Fruit fly (Drosophila melanogaster) whole organism, adult: ENCODE measurements around the gene SLC22A.

Source experiments
- CG11617 ChIP-seq: fragments of 200-800 bp; sonication (Bioruptor generic); optimal IDR thresholded peaks from 2 replicates; lab custom pipeline; 2017; ENCODE audit warnings: mild to moderate bottlenecking, missing biosample characterization, missing genetic modification reagents, missing genetic modification characterization
- CG12768 ChIP-seq: fragments of 200-800 bp; sonication (Bioruptor generic); optimal IDR thresholded peaks from 2 replicates; lab custom pipeline; 2017; ENCODE audit warnings: missing biosample characterization, missing genetic modification characterization, mild to moderate bottlenecking, moderate library complexity, missing genetic modification reagents
- CG14711 ChIP-seq: fragments of 200-800 bp; sonication (Bioruptor generic); optimal IDR thresholded peaks from 2 replicates; lab custom pipeline; 2018; ENCODE audit warnings: missing biosample characterization, mild to moderate bottlenecking, missing genetic modification characterization, moderate library complexity
- CG1620 ChIP-seq: fragments of 200-800 bp; sonication (Bioruptor generic); optimal IDR thresholded peaks from 2 replicates; lab custom pipeline; 2016; ENCODE audit warnings: missing biosample characterization, missing genetic modification characterization
- CG33017 ChIP-seq: fragments of 200-800 bp; sonication (Bioruptor generic); optimal IDR thresholded peaks from 2 replicates; lab custom pipeline; 2018; ENCODE audit warnings: missing biosample characterization, mild to moderate bottlenecking, missing genetic modification characterization, moderate library complexity
- CG5204 ChIP-seq: fragments of 200-800 bp; sonication (Bioruptor generic); optimal IDR thresholded peaks from 2 replicates; lab custom pipeline; 2016; ENCODE audit warnings: missing biosample characterization, missing genetic modification characterization
- CG7045 ChIP-seq: fragments of 200-800 bp; sonication (Bioruptor generic); optimal IDR thresholded peaks from 2 replicates; lab custom pipeline; 2017; ENCODE audit warnings: missing biosample characterization, mild to moderate bottlenecking, missing genetic modification characterization
- CG7101 ChIP-seq: fragments of 200-800 bp; sonication (Bioruptor generic); optimal IDR thresholded peaks from 2 replicates; lab custom pipeline; 2018; ENCODE audit warnings: missing biosample characterization, mild to moderate bottlenecking, missing genetic modification characterization, moderate library complexity
- Clk ChIP-seq: fragments of 200-800 bp; sonication (Bioruptor generic); optimal IDR thresholded peaks from 2 replicates; lab custom pipeline; 2017; ENCODE audit warnings: missing biosample characterization, missing genetic modification characterization
- Crg-1 ChIP-seq: fragments of 200-800 bp; sonication (Bioruptor generic); optimal IDR thresholded peaks from 2 replicates; lab custom pipeline; 2016; ENCODE audit warnings: missing biosample characterization, missing genetic modification characterization
- Hr96 ChIP-seq: fragments of 200-800 bp; sonication (Bioruptor generic); optimal IDR thresholded peaks from 2 replicates; lab custom pipeline; 2016; ENCODE audit warnings: missing biosample characterization, missing genetic modification characterization
- Mnt ChIP-seq: fragments of 200-800 bp; sonication (Bioruptor generic); optimal IDR thresholded peaks from 2 replicates; lab custom pipeline; 2016; ENCODE audit warnings: missing biosample characterization, mild to moderate bottlenecking, missing genetic modification characterization
- bab1 ChIP-seq: fragments of 200-800 bp; sonication (Bioruptor generic); optimal IDR thresholded peaks from 3 replicates; lab custom pipeline; 2019; ENCODE audit warnings: missing biosample characterization, mild to moderate bottlenecking, missing genetic modification characterization, moderate library complexity
- cic ChIP-seq: fragments of 200-800 bp; sonication (Bioruptor generic); optimal IDR thresholded peaks from 2 replicates; lab custom pipeline; 2017; ENCODE audit warnings: missing biosample characterization, mild to moderate bottlenecking, missing genetic modification characterization, moderate library complexity
- cnc ChIP-seq, 2 experiments: fragments of >200 bp; optimal IDR thresholded peaks; 2 replicates each; lab custom pipeline; 2017
- kay ChIP-seq: fragments of 200-800 bp; sonication (Bioruptor generic); peaks from one replicate; lab custom pipeline; 2016; ENCODE audit warnings: missing biosample characterization, missing genetic modification characterization, borderline replicate concordance
- ovo ChIP-seq: fragments of 200-800 bp; sonication (Bioruptor generic); optimal IDR thresholded peaks from 2 replicates; lab custom pipeline; 2016; ENCODE audit warnings: missing biosample characterization, missing genetic modification characterization
- pad ChIP-seq: fragments of 200-800 bp; sonication (Bioruptor generic); optimal IDR thresholded peaks from 3 replicates; lab custom pipeline; 2017; ENCODE audit warnings: missing biosample characterization, missing genetic modification characterization, mild to moderate bottlenecking, moderate library complexity, missing genetic modification reagents
- tj ChIP-seq: fragments of 200-800 bp; sonication (Bioruptor generic); optimal IDR thresholded peaks from 3 replicates; lab custom pipeline; 2017; ENCODE audit warnings: missing biosample characterization, mild to moderate bottlenecking, missing genetic modification characterization, moderate library complexity
- toe ChIP-seq: fragments of 200-800 bp; sonication (Bioruptor generic); optimal IDR thresholded peaks from 2 replicates; lab custom pipeline; 2016; ENCODE audit warnings: missing biosample characterization, missing genetic modification characterization

Gene SLC22A

DNA sequence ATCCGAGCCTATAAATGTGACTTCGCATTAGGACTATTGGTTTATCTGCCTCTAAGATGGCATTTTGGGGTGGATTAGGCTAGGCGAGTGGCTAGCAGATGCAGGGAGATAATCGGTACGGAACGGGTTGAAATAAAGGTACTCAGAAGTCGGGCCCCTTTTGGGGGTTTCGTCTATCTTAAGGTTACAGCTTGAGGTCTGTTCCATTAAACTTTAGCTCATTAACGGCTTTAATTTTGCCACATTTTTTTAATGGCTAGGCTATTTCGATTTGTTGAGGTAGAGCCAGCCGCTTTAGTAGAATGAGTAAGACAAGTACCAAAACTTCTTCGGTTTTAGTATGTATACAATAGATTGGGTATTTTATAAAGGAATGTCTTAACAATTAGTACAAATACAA lies 40.4 kb upstream of the SLC22A start:
- TF ChIP-seq CG7101 (no peak), toe (GFP tag; lab: Kevin White, UChicago) (no peak), CG14711 (tag; lab: Kevin White, UChicago) (no peak), Hr96 (no peak), cnc (optimal IDR thresholded peaks at IDR 0.05; lab: Kevin White, UChicago) (no peak), Clk (GFP tag; lab: Kevin White, UChicago) (no peak), ovo (GFP tag; lab: Kevin White, UChicago) (no peak), Mnt (GFP tag; lab: Kevin White, UChicago) (no peak), CG1620 (GFP tag; lab: Kevin White, UChicago) (no peak), tj (GFP tag; lab: Kevin White, UChicago) (no peak), CG5204 (no peak), CG12768 (no peak), Crg-1 (no peak)

DNA sequence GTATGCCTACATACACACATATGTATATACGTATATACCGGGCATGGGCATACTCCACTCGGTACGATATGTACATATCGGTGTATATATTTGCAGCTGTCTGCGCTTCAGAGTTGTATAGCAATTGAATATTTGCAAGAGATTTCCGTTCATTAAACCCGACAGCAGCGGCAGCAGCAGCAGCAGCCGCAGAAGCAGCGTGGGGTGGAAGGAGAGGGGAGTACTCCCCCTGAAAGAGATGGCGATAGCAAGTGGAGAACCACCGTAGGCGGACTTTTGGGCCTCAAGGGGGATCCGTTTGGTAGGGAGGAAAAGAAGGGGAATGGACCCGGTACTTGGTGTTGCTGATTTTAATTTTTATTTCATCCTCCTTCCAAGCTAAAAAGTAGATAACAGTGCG lies 39.7 kb upstream of the SLC22A start:
- TF ChIP-seq cnc (optimal IDR thresholded peaks at IDR 0.05; lab: Kevin White, UChicago) (no peak), tj (GFP tag; lab: Kevin White, UChicago) (no peak), Mnt (GFP tag; lab: Kevin White, UChicago) (no peak)

DNA sequence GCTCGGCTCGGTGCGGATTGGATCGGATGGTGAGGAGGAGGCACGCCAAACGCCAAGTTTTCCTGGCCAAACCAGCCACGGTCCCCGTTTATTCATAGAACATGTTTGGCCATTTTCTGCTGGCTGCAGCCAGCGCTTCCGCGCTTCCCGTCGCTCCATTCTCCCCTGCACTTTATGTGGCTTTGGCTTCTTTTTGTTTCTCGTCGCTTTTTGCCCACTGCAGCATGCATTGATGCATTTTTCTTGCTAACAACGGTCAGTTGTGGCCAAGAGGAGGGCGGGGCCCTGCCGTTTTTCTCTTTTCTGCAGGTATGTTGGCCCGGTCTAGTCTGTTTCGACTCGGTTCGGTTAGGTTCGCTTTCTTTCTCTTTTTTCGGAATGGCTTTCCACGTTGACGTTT lies 38.3 kb upstream of the SLC22A start:
- TF ChIP-seq CG5204 (no peak), Clk (GFP tag; lab: Kevin White, UChicago) (no peak), CG7101 (no peak), pad (no peak), cnc (optimal IDR thresholded peaks at IDR 0.05; lab: Kevin White, UChicago) (no peak), Crg-1 (no peak), Mnt (GFP tag; lab: Kevin White, UChicago) (no peak), CG14711 (tag; lab: Kevin White, UChicago) (no peak), CG12768 (no peak), bab1 (GFP tag; lab: Kevin White, UChicago) (no peak), CG7045 (GFP tag; lab: Kevin White, UChicago) (no peak), ovo (GFP tag; lab: Kevin White, UChicago) (no peak), CG33017 (tag; lab: Kevin White, UChicago) (no peak), CG1620 (GFP tag; lab: Kevin White, UChicago) (no peak), CG11617 (GFP tag; lab: Kevin White, UChicago) (no peak)

DNA sequence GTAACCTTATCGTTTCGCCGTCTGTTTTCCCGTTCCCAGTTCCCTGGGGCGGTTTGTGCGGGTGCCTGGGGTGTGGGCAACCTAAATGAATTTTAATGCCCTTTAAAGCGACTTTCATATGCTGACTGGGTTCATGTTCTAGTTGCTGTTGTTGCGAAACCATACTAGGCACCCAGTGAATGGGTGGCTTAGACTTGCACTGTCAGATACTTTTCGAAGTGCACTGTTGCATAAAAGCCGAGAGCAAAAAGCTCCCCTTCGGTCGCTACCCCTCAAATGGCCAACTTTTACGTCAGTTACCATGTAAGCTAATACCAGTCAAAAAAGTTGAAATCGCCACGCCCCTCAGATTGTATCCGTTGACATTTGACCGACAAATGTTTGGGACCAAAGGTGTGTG lies 35.0 kb upstream of the SLC22A start:
- TF ChIP-seq tj (GFP tag; lab: Kevin White, UChicago) (peak; percentile 92), CG12768 (no peak), Clk (GFP tag; lab: Kevin White, UChicago) (no peak), CG11617 (GFP tag; lab: Kevin White, UChicago) (no peak), kay (GFP tag; lab: Kevin White, UChicago) (no peak)

DNA sequence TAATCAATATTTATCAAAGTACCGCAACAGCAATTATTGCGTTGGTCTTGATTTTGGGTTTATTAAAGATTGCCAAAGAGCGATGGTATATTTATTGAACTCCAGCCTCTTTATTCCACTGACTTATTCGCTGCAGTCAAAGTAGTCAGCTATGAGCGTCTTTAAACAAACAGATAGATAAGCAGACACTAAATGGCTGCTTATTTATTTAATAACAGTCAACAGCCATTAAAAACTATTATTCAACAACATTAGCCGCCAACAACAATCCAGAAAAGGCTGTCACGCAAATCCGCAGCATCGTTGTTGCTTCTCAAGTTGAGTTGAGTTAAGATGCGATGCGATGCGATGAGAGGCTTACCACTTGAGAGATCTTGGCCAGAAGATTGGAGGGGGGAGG lies 25.6 kb upstream of the SLC22A start:
- no peak for TF ChIP-seq toe (GFP tag; lab: Kevin White, UChicago)
- peak; percentile 52 for TF ChIP-seq CG7045 (GFP tag; lab: Kevin White, UChicago)
- TF ChIP-seq Crg-1: peak; percentile 37
- peak; percentile 11 for TF ChIP-seq cic (GFP tag; lab: Kevin White, UChicago)

DNA sequence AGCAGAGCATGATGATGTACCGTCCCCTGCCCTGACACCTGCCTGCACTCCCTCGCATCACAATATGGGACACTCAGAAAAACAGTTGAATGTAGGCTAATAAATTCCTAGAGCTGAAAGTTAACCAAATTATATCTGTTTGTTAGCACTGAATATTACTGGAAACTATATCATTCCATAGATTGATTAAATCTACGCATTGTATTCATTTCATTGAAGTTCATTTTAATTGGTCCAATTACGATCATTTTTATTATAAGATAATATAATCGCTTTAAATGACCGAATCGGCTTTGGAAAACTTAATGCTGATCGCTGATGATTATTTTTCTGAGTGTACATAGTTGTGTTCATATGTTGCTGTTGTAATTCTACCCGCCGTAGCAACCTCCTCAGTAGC lies 15.9 kb upstream of the SLC22A start:
- TF ChIP-seq cnc (optimal IDR thresholded peaks at IDR 0.05; lab: Kevin White, UChicago) (no peak), CG11617 (GFP tag; lab: Kevin White, UChicago) (no peak), CG1620 (GFP tag; lab: Kevin White, UChicago) (no peak), cic (GFP tag; lab: Kevin White, UChicago) (no peak), CG14711 (tag; lab: Kevin White, UChicago) (no peak), ovo (GFP tag; lab: Kevin White, UChicago) (no peak), tj (GFP tag; lab: Kevin White, UChicago) (no peak), CG33017 (tag; lab: Kevin White, UChicago) (no peak), kay (GFP tag; lab: Kevin White, UChicago) (no peak), Clk (GFP tag; lab: Kevin White, UChicago) (no peak), CG7101 (no peak), toe (GFP tag; lab: Kevin White, UChicago) (no peak)

DNA sequence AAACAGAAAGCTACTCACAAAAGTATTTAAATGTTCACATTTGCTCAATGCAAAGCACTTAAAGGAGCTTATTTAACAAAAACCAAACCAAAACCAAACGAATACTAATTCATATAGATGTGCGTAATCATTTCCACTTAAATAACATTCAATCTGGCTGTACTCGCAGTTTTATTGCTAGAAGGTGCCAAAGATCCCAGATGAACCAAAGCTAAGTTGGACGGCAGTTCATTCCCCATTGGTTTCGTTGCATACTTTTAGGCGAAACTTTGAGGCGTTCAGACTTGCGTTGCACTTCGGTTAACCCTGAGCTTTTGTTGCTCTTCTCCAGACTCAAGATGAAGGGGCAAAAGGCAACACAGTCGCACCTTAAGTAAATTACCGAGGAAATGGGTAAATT lies 4.3 kb upstream of the SLC22A start:
- TF ChIP-seq CG1620 (GFP tag; lab: Kevin White, UChicago) (no peak), pad (no peak), bab1 (GFP tag; lab: Kevin White, UChicago) (no peak), CG12768 (no peak), ovo (GFP tag; lab: Kevin White, UChicago) (no peak), cnc (optimal IDR thresholded peaks at IDR 0.05; lab: Kevin White, UChicago) (no peak), kay (GFP tag; lab: Kevin White, UChicago) (no peak)

DNA sequence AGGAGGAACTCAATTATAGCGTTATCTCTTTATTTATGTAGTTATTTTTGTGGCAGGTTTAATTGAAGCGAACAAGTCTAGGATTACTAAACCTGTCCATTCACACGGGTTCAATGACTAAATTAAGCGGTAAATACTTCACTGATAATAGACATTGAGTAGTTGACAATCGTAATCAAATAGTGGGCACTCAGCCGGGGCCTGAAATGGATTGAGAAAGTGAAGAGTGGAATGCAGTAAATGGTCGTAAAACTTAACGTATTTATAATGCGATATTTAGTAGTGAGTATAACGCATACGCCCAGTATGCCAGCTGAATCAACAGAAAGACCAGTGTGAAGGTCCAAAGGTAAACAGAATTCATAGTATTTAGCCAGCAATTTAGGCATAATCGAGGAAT lies 1.6 kb downstream of the SLC22A start:
- TF ChIP-seq toe (GFP tag; lab: Kevin White, UChicago) (no peak), CG33017 (tag; lab: Kevin White, UChicago) (peak; percentile 35), Hr96 (no peak), ovo (GFP tag; lab: Kevin White, UChicago) (no peak), CG7101 (peak; percentile 5), bab1 (GFP tag; lab: Kevin White, UChicago) (no peak), CG1620 (GFP tag; lab: Kevin White, UChicago) (no peak), CG12768 (peak; percentile 14), kay (GFP tag; lab: Kevin White, UChicago) (no peak), CG5204 (no peak), Crg-1 (no peak), cic (GFP tag; lab: Kevin White, UChicago) (peak; percentile 94), cnc (optimal IDR thresholded peaks at IDR 0.05; lab: Kevin White, UChicago) (no peak), Mnt (GFP tag; lab: Kevin White, UChicago) (no peak), pad (no peak)
